Worm (Caenorhabditis elegans) whole organism, L2 larva: ENCODE measurements around the gene srx-36.

ENCODE experiments used
- ZK546.5 ChIP-seq: sonication (generic microtip); optimal IDR thresholded peaks from 2 replicates; lab custom pipeline; 2017; ENCODE audit warnings: missing biosample characterization, missing genetic modification characterization
- aly-2 ChIP-seq: fragments of 150-350 bp; optimal IDR thresholded peaks from 2 replicates; lab custom pipeline; 2014; ENCODE audit warnings: missing biosample characterization, missing genetic modification characterization
- ama-1 ChIP-seq: fragments of 150-350 bp; optimal IDR thresholded peaks from 2 replicates; lab custom pipeline; 2018; ENCODE audit warnings: inconsistent platforms
- elt-3 ChIP-seq: sonication (generic microtip); optimal IDR thresholded peaks from 2 replicates; lab custom pipeline; 2017; ENCODE audit warnings: missing biosample characterization, missing genetic modification characterization
- lin-11 ChIP-seq: fragments of 150-350 bp; sonication (generic microtip); optimal IDR thresholded peaks from 2 replicates; lab custom pipeline; 2014; ENCODE audit warnings: missing biosample characterization, missing genetic modification characterization, inconsistent platforms, mixed read lengths
- lin-13 ChIP-seq: fragments of 150-350 bp; optimal IDR thresholded peaks from 2 replicates; lab custom pipeline; 2014; ENCODE audit warnings: missing biosample characterization, missing genetic modification reagents, missing genetic modification characterization
- mbf-1 ChIP-seq: sonication (generic microtip); optimal IDR thresholded peaks from 2 replicates; lab custom pipeline; 2017; ENCODE audit warnings: missing biosample characterization, missing genetic modification characterization
- mdl-1 ChIP-seq, 2 experiments: fragments of 150-350 bp in 1 of 2; sonication (generic microtip) in 1 of 2; optimal IDR thresholded peaks; 2 replicates each; lab custom pipeline; 2017; ENCODE audit warnings: missing biosample characterization in 2 of 2, missing genetic modification characterization in 2 of 2
- sma-3 ChIP-seq: sonication (generic microtip); optimal IDR thresholded peaks from 2 replicates; lab custom pipeline; 2016; ENCODE audit warnings: missing genetic modification reagents, missing genetic modification characterization, missing compliant biosample characterization
- unc-62 ChIP-seq: fragments of 150-350 bp; optimal IDR thresholded peaks from 2 replicates; lab custom pipeline; 2014; ENCODE audit warnings: missing biosample characterization, missing genetic modification reagents, missing genetic modification characterization
- zag-1 ChIP-seq: fragments of 150-350 bp; optimal IDR thresholded peaks from 2 replicates; lab custom pipeline; 2014; ENCODE audit warnings: missing biosample characterization, missing genetic modification characterization

ce11 chrV:7112223-7112622, 18.7 kb downstream of the srx-36 start:
- TF ChIP-seq zag-1 (tag; lab: Kevin White, UChicago) (no peak), sma-3 (no peak), ama-1 (lab: Kevin White, UChicago) (no peak), lin-13 (no peak), mbf-1 (tag; lab: Kevin White, UChicago) (no peak), unc-62 (GFP tag; lab: Kevin White, UChicago) (no peak), aly-2 (no peak), ZK546.5 (tag; lab: Kevin White, UChicago) (no peak), lin-11 (tag; lab: Kevin White, UChicago) (no peak), elt-3 (tag; lab: Kevin White, UChicago) (no peak), mdl-1 (tag; optimal IDR thresholded peaks at IDR 0.05; lab: Kevin White, UChicago) (no peak)
